Fruit fly (Drosophila melanogaster) whole organism, embryonic: ENCODE results near the gene CG12507.

Experiments
- CG10431 ChIP-seq: fragments of 200-800 bp; sonication (Bioruptor generic); optimal IDR thresholded peaks from 3 replicates; lab custom pipeline; 2018; ENCODE audit warnings: missing biosample characterization, mild to moderate bottlenecking, missing genetic modification characterization
- CG10462 ChIP-seq: fragments of 200-800 bp; sonication (Bioruptor generic); optimal IDR thresholded peaks from 2 replicates; lab custom pipeline; 2016; ENCODE audit warnings: missing biosample characterization, missing genetic modification characterization
- CG10565 ChIP-seq: fragments of 200-800 bp; sonication (Bioruptor generic); optimal IDR thresholded peaks from 3 replicates; lab custom pipeline; 2016; ENCODE audit warnings: missing biosample characterization, mild to moderate bottlenecking, missing genetic modification characterization
- CG10959 ChIP-seq: fragments of 200-800 bp; sonication (Bioruptor generic); IDR thresholded peaks from 2 replicates; pipeline ENCODE4 v1.3.6; 2022; ENCODE audit warnings: missing biosample characterization, missing genetic modification characterization
- CG12219 ChIP-seq: fragments of 200-800 bp; sonication (Bioruptor generic); optimal IDR thresholded peaks from 3 replicates; lab custom pipeline; 2018; ENCODE audit warnings: missing biosample characterization, mild to moderate bottlenecking, missing genetic modification characterization
- CG12391 ChIP-seq: fragments of 200-800 bp; sonication (Bioruptor generic); optimal IDR thresholded peaks from 3 replicates; lab custom pipeline; 2018; ENCODE audit warnings: missing biosample characterization, mild to moderate bottlenecking, missing genetic modification characterization, moderate library complexity
- CG13775 ChIP-seq: fragments of 200-800 bp; sonication (Bioruptor generic); optimal IDR thresholded peaks from 3 replicates; lab custom pipeline; 2017; ENCODE audit warnings: missing biosample characterization, mild to moderate bottlenecking, missing genetic modification characterization
- CG1603 ChIP-seq: fragments of 200-800 bp; sonication (Bioruptor generic); optimal IDR thresholded peaks from 2 replicates; lab custom pipeline; 2019; ENCODE audit warnings: missing biosample characterization, mild to moderate bottlenecking, missing genetic modification characterization, moderate library complexity
- CG1832 ChIP-seq: fragments of 200-800 bp; sonication (Bioruptor generic); optimal IDR thresholded peaks from 2 replicates; lab custom pipeline; 2017; ENCODE audit warnings: missing biosample characterization, mild to moderate bottlenecking, missing genetic modification characterization, inconsistent platforms
- CG2199 ChIP-seq: fragments of 200-800 bp; sonication (Bioruptor generic); IDR thresholded peaks from 3 replicates; pipeline ENCODE4 v1.3.6; 2022; ENCODE audit warnings: missing biosample characterization, missing genetic modification characterization
- CG30431 ChIP-seq: fragments of 200-800 bp; sonication (Bioruptor generic); optimal IDR thresholded peaks from 2 replicates; lab custom pipeline; 2017; ENCODE audit warnings: missing biosample characterization, missing genetic modification characterization
- CG3065 ChIP-seq: fragments of 200-800 bp; sonication (Bioruptor generic); optimal IDR thresholded peaks from 2 replicates; lab custom pipeline; 2016; ENCODE audit warnings: missing biosample characterization, missing genetic modification characterization
- CG31441 ChIP-seq: fragments of 200-800 bp; sonication (Bioruptor generic); IDR thresholded peaks from 2 replicates; pipeline ENCODE4 v1.3.6; 2022; ENCODE audit warnings: missing biosample characterization, missing genetic modification characterization
- CG3726 ChIP-seq: fragments of 200-800 bp; sonication (Bioruptor generic); IDR thresholded peaks from 3 replicates; pipeline ENCODE4, ENCODE4 v1.3.6; 2022; ENCODE audit warnings: missing biosample characterization, missing genetic modification characterization
- CG3847 ChIP-seq: fragments of 200-800 bp; sonication (Bioruptor generic); IDR thresholded peaks from 2 replicates; pipeline ENCODE4 v1.3.6; 2022; ENCODE audit warnings: missing biosample characterization, missing genetic modification characterization
- CG42726 ChIP-seq: fragments of 200-800 bp; sonication (Bioruptor generic); IDR thresholded peaks from 2 replicates; pipeline ENCODE4 v1.3.6; 2022; ENCODE audit warnings: missing biosample characterization, missing genetic modification characterization; ENCODE audit not compliant: partially characterized antibody
- CG7357 ChIP-seq: fragments of 200-800 bp; sonication (Bioruptor generic); IDR thresholded peaks from 3 replicates; pipeline ENCODE4 v1.3.6; 2022; ENCODE audit warnings: missing biosample characterization, missing genetic modification characterization
- CG8765 ChIP-seq: fragments of 200-800 bp; sonication (Bioruptor generic); IDR thresholded peaks from 2 replicates; pipeline ENCODE4 v1.3.6; 2022; ENCODE audit warnings: missing biosample characterization, missing genetic modification characterization
- CG9609 ChIP-seq: fragments of 200-800 bp; sonication (Bioruptor generic); optimal IDR thresholded peaks from 3 replicates; lab custom pipeline; 2016; ENCODE audit warnings: missing biosample characterization, missing genetic modification characterization
- CG9727 ChIP-seq: fragments of 200-800 bp; sonication (Bioruptor generic); optimal IDR thresholded peaks from 3 replicates; lab custom pipeline; 2017; ENCODE audit warnings: missing biosample characterization, mild to moderate bottlenecking, missing genetic modification characterization
- CkIIα-i1 ChIP-seq: fragments of 200-800 bp; sonication (Bioruptor generic); IDR thresholded peaks from 2 replicates; pipeline ENCODE4 v1.3.6; 2022; ENCODE audit warnings: missing biosample characterization, missing genetic modification characterization
- CoRest ChIP-seq: fragments of 200-800 bp; sonication (Bioruptor generic); optimal IDR thresholded peaks from 3 replicates; lab custom pipeline; 2018; ENCODE audit warnings: missing biosample characterization, mild to moderate bottlenecking, missing genetic modification characterization, moderate library complexity
- Deaf1 ChIP-seq: fragments of 200-800 bp; optimal IDR thresholded peaks from 3 replicates; lab custom pipeline; 2019; ENCODE audit warnings: missing biosample characterization, mild to moderate bottlenecking, missing genetic modification characterization, moderate library complexity
- Dfd ChIP-seq, 2 experiments: fragments of >200 bp; optimal IDR thresholded peaks; 2 replicates each; lab custom pipeline; 2017; ENCODE audit warnings: missing biosample characterization in 2 of 2, missing genetic modification characterization in 2 of 2
- GATAe ChIP-seq: fragments of 200-800 bp; sonication (Bioruptor generic); conservative IDR thresholded peaks from 2 replicates; pipeline ENCODE4 v1.3.6; 2022; ENCODE audit warnings: missing biosample characterization, missing genetic modification characterization
- HLH4C ChIP-seq: fragments of 200-800 bp; sonication (Bioruptor generic); IDR thresholded peaks from 3 replicates; pipeline ENCODE4 v1.3.6; 2022; ENCODE audit warnings: missing biosample characterization, missing genetic modification characterization; ENCODE audit not compliant: partially characterized antibody
- Hmr ChIP-seq: fragments of 200-800 bp; sonication (Bioruptor generic); optimal IDR thresholded peaks from 3 replicates; lab custom pipeline; 2017; ENCODE audit warnings: mild to moderate bottlenecking, missing biosample characterization, missing genetic modification reagents, missing genetic modification characterization
- Jarid2 ChIP-seq: fragments of 200-800 bp; sonication (Bioruptor generic); optimal IDR thresholded peaks from 3 replicates; lab custom pipeline; 2017; ENCODE audit warnings: mild to moderate bottlenecking, missing biosample characterization, missing genetic modification reagents, missing genetic modification characterization
- Nf-YA ChIP-seq: fragments of 200-800 bp; sonication (Bioruptor generic); IDR thresholded peaks from 2 replicates; pipeline ENCODE4 v1.3.6; 2022; ENCODE audit warnings: missing biosample characterization, missing genetic modification characterization
- NfI ChIP-seq: fragments of 200-800 bp; sonication (Bioruptor generic); optimal IDR thresholded peaks from 3 replicates; lab custom pipeline; 2018; ENCODE audit warnings: missing biosample characterization, mild to moderate bottlenecking, missing genetic modification characterization, moderate library complexity
- Optix ChIP-seq: fragments of 200-800 bp; sonication (Bioruptor generic); IDR thresholded peaks from 3 replicates; pipeline ENCODE4 v1.3.6; 2022; ENCODE audit warnings: missing biosample characterization, missing genetic modification characterization
- ash1 ChIP-seq: fragments of 200-800 bp; sonication (Bioruptor generic); optimal IDR thresholded peaks from 2 replicates; lab custom pipeline; 2018; ENCODE audit warnings: missing biosample characterization, mild to moderate bottlenecking, missing genetic modification characterization
- bbx ChIP-seq: fragments of 200-800 bp; sonication (Bioruptor generic); IDR thresholded peaks from 2 replicates; pipeline ENCODE4 v1.3.6; 2022; ENCODE audit warnings: missing biosample characterization, missing genetic modification characterization; ENCODE audit not compliant: partially characterized antibody
- crp ChIP-seq, 2 experiments: fragments of 200-800 bp; sonication (Bioruptor generic); optimal IDR thresholded peaks; 2 replicates in 1 of 2; 3 replicates in 1 of 2; lab custom pipeline; 2017; ENCODE audit warnings: missing biosample characterization in 2 of 2, missing genetic modification characterization in 2 of 2, mild to moderate bottlenecking in 1 of 2, moderate library complexity in 1 of 2
- eyg ChIP-seq: fragments of 200-800 bp; sonication (Bioruptor generic); optimal IDR thresholded peaks from 3 replicates; lab custom pipeline; 2016; ENCODE audit warnings: missing biosample characterization, missing genetic modification characterization
- fd102C ChIP-seq: fragments of 200-800 bp; sonication (Bioruptor generic); optimal IDR thresholded peaks from 2 replicates; lab custom pipeline; 2018; ENCODE audit warnings: missing biosample characterization, mild to moderate bottlenecking, missing genetic modification characterization, moderate library complexity
- insv ChIP-seq, 2 experiments: fragments of 200-800 bp; sonication (Bioruptor generic); optimal IDR thresholded peaks; 3 replicates each; lab custom pipeline; 2016 to 2018; ENCODE audit warnings: missing biosample characterization in 2 of 2, missing genetic modification characterization in 2 of 2
- kah ChIP-seq: fragments of 200-800 bp; sonication (Bioruptor generic); optimal IDR thresholded peaks from 2 replicates; lab custom pipeline; 2018; ENCODE audit warnings: missing biosample characterization, mild to moderate bottlenecking, missing genetic modification characterization
- kni ChIP-seq: fragments of 200-800 bp; sonication (Bioruptor generic); optimal IDR thresholded peaks from 3 replicates; lab custom pipeline; 2017; ENCODE audit warnings: mild to moderate bottlenecking, missing biosample characterization, missing genetic modification reagents, missing genetic modification characterization
- knrl ChIP-seq: fragments of 200-800 bp; sonication (Bioruptor generic); IDR thresholded peaks from 3 replicates; pipeline ENCODE4 v1.3.6; 2022; ENCODE audit warnings: missing biosample characterization, missing genetic modification characterization; ENCODE audit not compliant: partially characterized antibody
- lmd ChIP-seq: fragments of 200-800 bp; sonication (Bioruptor generic); IDR thresholded peaks from 2 replicates; pipeline ENCODE4 v1.3.6; 2022; ENCODE audit warnings: missing biosample characterization, missing genetic modification characterization
- mirr ChIP-seq: fragments of 200-800 bp; sonication (Bioruptor generic); optimal IDR thresholded peaks from 3 replicates; lab custom pipeline; 2018; ENCODE audit warnings: missing biosample characterization, mild to moderate bottlenecking, missing genetic modification characterization
- pita ChIP-seq: fragments of 200-800 bp; sonication (Bioruptor generic); optimal IDR thresholded peaks from 2 replicates; lab custom pipeline; 2017; ENCODE audit warnings: missing biosample characterization, mild to moderate bottlenecking, missing genetic modification characterization
- sd ChIP-seq: fragments of 200-800 bp; sonication (Bioruptor generic); optimal IDR thresholded peaks from 3 replicates; lab custom pipeline; 2018; ENCODE audit warnings: missing biosample characterization, mild to moderate bottlenecking, missing genetic modification characterization, moderate library complexity
- sr ChIP-seq: fragments of 200-800 bp; sonication (Bioruptor generic); IDR thresholded peaks from 3 replicates; pipeline ENCODE4 v1.3.6; 2022; ENCODE audit warnings: missing biosample characterization, missing genetic modification characterization
- tgo ChIP-seq: fragments of 200-800 bp; sonication (Bioruptor generic); IDR thresholded peaks from 3 replicates; pipeline ENCODE4 v1.3.6; 2022; ENCODE audit warnings: missing biosample characterization, missing genetic modification characterization
- tin ChIP-seq: fragments of 200-800 bp; sonication (Bioruptor generic); optimal IDR thresholded peaks from 3 replicates; lab custom pipeline; 2016; ENCODE audit warnings: missing biosample characterization, missing genetic modification characterization
- tll ChIP-seq, 2 experiments: fragments of 200-800 bp in 1 of 2; fragments of >200 bp in 1 of 2; sonication (Bioruptor generic) in 1 of 2; optimal IDR thresholded peaks; 2 replicates each; lab custom pipeline; 2017 to 2019; ENCODE audit warnings: missing biosample characterization in 2 of 2, missing genetic modification characterization in 2 of 2, mild to moderate bottlenecking in 1 of 2, moderate library complexity in 1 of 2
- trh ChIP-seq: fragments of 200-800 bp; sonication (Bioruptor generic); optimal IDR thresholded peaks from 2 replicates; lab custom pipeline; 2016; ENCODE audit warnings: missing biosample characterization, missing genetic modification characterization

CG12507 gene

DNA sequence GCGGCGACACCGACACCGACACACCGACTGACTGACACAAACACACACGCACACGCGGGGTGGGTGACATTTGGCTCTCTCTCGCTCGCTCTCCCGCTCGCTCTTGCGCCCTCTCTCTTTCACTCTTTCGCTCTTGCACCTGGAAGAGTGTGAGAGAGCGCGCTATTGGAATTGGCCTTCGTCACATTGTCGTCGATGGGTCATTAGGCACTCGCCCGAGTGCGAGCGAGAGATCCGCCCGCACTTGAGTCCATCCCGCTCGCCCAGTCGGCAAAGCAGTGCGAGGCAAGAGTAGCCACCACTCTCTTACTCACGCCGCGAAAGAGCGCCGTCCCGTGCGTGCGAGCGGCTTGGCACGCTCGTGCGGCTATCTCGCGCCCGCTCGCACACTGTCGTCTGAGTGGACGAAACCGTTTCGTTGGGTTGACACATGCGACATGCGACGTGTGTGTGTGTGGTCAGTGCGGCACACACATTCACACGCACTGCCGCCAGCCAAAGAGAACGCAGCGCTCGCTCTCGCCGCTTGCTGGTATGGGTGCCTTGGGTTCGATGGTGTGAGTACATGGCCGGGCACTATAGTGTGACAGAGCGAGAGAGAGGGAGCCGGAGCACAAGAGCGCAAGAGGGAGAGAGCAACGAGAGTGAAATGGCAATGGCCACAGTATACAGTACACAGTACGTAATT, 49.4 kb downstream of the CG12507 start (continued):
- TF ChIP-seq ash1 (GFP tag; lab: Kevin White, UChicago) (no peak), insv (GFP tag; optimal IDR thresholded peaks at IDR 0.05; lab: Kevin White, UChicago) (no peak), tll (GFP tag; optimal IDR thresholded peaks at IDR 0.05; lab: Kevin White, UChicago) (peak in 1 of 2 experiments; percentile 81), trh (GFP tag; lab: Kevin White, UChicago) (no peak), CG7357 (GFP tag; lab: Robert Waterston, UW) (no peak), CG1832 (GFP tag; lab: Kevin White, UChicago) (peak; percentile 98), CG12391 (tag; lab: Kevin White, UChicago) (no peak), CG12219 (GFP tag; lab: Kevin White, UChicago) (no peak), CG10431 (GFP tag; lab: Kevin White, UChicago) (no peak), Nf-YA (GFP tag; lab: Robert Waterston, UW) (peak; percentile 88), CG10959 (GFP tag; lab: Robert Waterston, UW) (no peak), CG31441 (GFP tag; lab: Robert Waterston, UW) (no peak), CG30431 (GFP tag; lab: Kevin White, UChicago) (no peak), Optix (GFP tag; lab: Robert Waterston, UW) (no peak), CG10462 (GFP tag; lab: Kevin White, UChicago) (no peak), knrl (GFP tag; lab: Robert Waterston, UW) (peak; percentile 42; the same call in 1 of the 3 replicates), lmd (no peak), Dfd (GFP tag; optimal IDR thresholded peaks at IDR 0.05; lab: Kevin White, UChicago) (no peak), CG3065 (GFP tag; lab: Kevin White, UChicago) (no peak), GATAe (GFP tag; lab: Robert Waterston, UW) (no peak), Hmr (GFP tag; lab: Kevin White, UChicago) (no peak), fd102C (no peak), sd (tag; lab: Kevin White, UChicago) (no peak), HLH4C (GFP tag; lab: Robert Waterston, UW) (no peak), eyg (no peak), CG9727 (GFP tag; lab: Kevin White, UChicago) (no peak)

DNA sequence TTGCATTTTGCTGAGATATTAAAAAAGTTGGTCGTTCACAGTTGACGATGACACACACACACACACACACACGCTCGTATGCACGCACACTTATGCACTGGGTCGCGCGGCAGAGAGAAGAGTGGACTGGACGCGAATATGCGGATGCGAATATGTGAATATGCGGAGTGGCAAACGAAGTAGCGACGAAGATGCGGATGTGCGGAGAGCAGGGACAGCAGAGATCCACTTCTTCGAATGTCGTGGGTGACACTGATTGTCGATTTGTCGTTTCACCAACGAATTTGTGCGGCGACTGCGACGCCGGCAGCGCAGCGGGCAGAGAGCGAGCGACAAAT, 49.9 kb downstream of the CG12507 start, which contains the start of gene disco:
TSS of gene disco (minus strand) at position 259 of the 338 bp plus-strand sequence.
- no peak for TF ChIP-seq Deaf1 (tag; lab: Kevin White, UChicago)
- TF ChIP-seq CG3726 (GFP tag; lab: Robert Waterston, UW): no peak
- TF ChIP-seq tin (GFP tag; lab: Kevin White, UChicago): no peak
- TF ChIP-seq CkIIα-i1 (GFP tag; lab: Robert Waterston, UW): no peak
- TF ChIP-seq pita (GFP tag; lab: Kevin White, UChicago): no peak
- peak; percentile 28 for TF ChIP-seq ash1 (GFP tag; lab: Kevin White, UChicago)
- no peak for TF ChIP-seq CG42726
- no peak for TF ChIP-seq Dfd (GFP tag; optimal IDR thresholded peaks at IDR 0.05; lab: Kevin White, UChicago)
- no peak for TF ChIP-seq NfI
- no peak for TF ChIP-seq kni (GFP tag; lab: Kevin White, UChicago)
- no peak for TF ChIP-seq bbx (GFP tag; lab: Robert Waterston, UW)
- no peak for TF ChIP-seq CG9609 (GFP tag; lab: Kevin White, UChicago)
- no peak for TF ChIP-seq CG1603
- peak; percentile 95 for TF ChIP-seq CG13775 (GFP tag; lab: Kevin White, UChicago)
- TF ChIP-seq mirr (GFP tag; lab: Kevin White, UChicago): no peak
- 0 out of 3 replicates have a peak, but pooled peaks have one; percentile 57 for TF ChIP-seq CG2199
- TF ChIP-seq Jarid2 (GFP tag; lab: Kevin White, UChicago): peak; percentile 87
- TF ChIP-seq CG10565 (GFP tag; lab: Kevin White, UChicago): no peak
- TF ChIP-seq crp (GFP tag; optimal IDR thresholded peaks at IDR 0.05; lab: Kevin White, UChicago): no peak
- TF ChIP-seq CG3847 (GFP tag; lab: Robert Waterston, UW): no peak
- TF ChIP-seq CoRest (tag; lab: Kevin White, UChicago): no peak
- no peak for TF ChIP-seq tgo (GFP tag; lab: Robert Waterston, UW)
- no peak; the same call in 1 of the 2 replicates for TF ChIP-seq CG8765 (GFP tag; lab: Robert Waterston, UW)
- TF ChIP-seq kah (GFP tag; lab: Kevin White, UChicago): no peak
- TF ChIP-seq sr (GFP tag; lab: Robert Waterston, UW): 0 out of 3 replicates have a peak, but pooled peaks have one; percentile 31
